Fruit fly (Drosophila melanogaster): ENCODE data around the gene dos.

dos gene

dm6 chr3L:2589911-2590763 is 923 bp downstream of the dos start:
- TF ChIP-seq Dll (optimal IDR thresholded peaks at IDR 0.05) = no peak
- no peak for TF ChIP-seq pan (optimal IDR thresholded peaks at IDR 0.05)
- TF ChIP-seq psq (optimal IDR thresholded peaks at IDR 0.05) = no peak
- no peak for TF ChIP-seq usp (GFP tag; optimal IDR thresholded peaks at IDR 0.05)
- TF ChIP-seq CG8478 (optimal IDR thresholded peaks at IDR 0.05) = no peak
- TF ChIP-seq EcR (GFP tag; optimal IDR thresholded peaks at IDR 0.05) = no peak

DNA sequence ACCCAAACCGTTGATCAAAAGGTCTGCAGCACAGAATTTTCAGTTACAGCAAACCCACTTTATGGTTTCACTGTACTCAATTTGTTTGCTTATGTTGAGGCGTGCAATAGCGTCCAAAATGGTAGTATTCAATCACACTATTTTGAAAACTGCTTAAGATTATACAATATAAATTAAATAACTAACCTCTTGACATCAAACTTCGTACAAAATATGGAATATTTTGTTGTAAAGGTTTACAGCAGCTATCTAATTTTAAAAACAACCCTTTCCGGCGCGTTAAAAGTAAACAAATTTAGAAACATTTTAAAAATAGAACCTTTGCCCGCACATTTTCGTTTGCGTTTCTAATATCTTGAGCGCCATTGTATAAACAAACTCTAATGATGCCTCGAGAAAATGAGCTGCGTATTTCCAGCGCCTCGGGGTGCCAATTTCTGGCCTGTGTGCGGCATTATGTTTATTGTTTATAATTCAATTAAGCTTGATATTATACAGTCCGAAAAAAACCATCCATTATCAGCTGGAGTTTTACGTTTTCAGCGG is 1.6 kb downstream of the dos start:
- no peak for TF ChIP-seq pan (optimal IDR thresholded peaks at IDR 0.05)
- TF ChIP-seq psq (optimal IDR thresholded peaks at IDR 0.05) = no peak
- no peak for TF ChIP-seq Dll (optimal IDR thresholded peaks at IDR 0.05)
- no peak for TF ChIP-seq EcR (GFP tag; optimal IDR thresholded peaks at IDR 0.05)
- no peak for TF ChIP-seq CG8478 (optimal IDR thresholded peaks at IDR 0.05)
- no peak for TF ChIP-seq usp (GFP tag; optimal IDR thresholded peaks at IDR 0.05)

DNA sequence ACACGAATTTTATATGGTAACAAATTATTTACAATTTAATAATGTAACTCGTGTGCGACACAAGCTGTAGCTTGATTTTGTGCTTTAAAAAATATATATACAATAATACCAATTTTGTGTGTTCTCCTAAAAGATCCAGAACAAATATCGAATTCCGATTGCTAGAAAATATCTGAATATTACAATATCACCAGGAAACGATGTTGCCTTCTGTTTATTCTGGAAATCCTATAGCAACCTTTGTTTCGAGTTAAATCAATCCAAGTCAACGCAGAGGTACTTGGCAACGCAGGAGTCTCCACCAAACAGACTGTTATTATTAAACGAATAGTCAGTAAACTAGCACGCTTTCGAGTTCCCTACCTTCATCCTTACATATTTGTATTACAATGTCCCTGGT is 6.3 kb downstream of the dos start, which contains the start of gene CG16984:
Gene CG16984 (plus strand): TSS at position 301 of the 400 bp plus-strand sequence.
- no peak for TF ChIP-seq Dll (optimal IDR thresholded peaks at IDR 0.05)
- no peak for TF ChIP-seq CG8478 (optimal IDR thresholded peaks at IDR 0.05)
- no peak for TF ChIP-seq psq (optimal IDR thresholded peaks at IDR 0.05)
- no peak for TF ChIP-seq usp (GFP tag; optimal IDR thresholded peaks at IDR 0.05)
- no peak for TF ChIP-seq pan (optimal IDR thresholded peaks at IDR 0.05)
- no peak for TF ChIP-seq EcR (GFP tag; optimal IDR thresholded peaks at IDR 0.05)

- TF ChIP-seq EcR (GFP tag; optimal IDR thresholded peaks at IDR 0.05) (no peak), psq (optimal IDR thresholded peaks at IDR 0.05) (no peak), usp (GFP tag; optimal IDR thresholded peaks at IDR 0.05) (no peak), pan (optimal IDR thresholded peaks at IDR 0.05) (no peak), Dll (optimal IDR thresholded peaks at IDR 0.05) (no peak), CG8478 (optimal IDR thresholded peaks at IDR 0.05) (no peak)
These were observed 10.1 kb downstream of the dos start, which contains the start of the genes CG16985 and CG12182 for dm6 chr3L:2599214-2599730. Gene CG16985, plus strand, starts transcription at chr3L:2599297. Gene CG12182, minus strand, starts transcription at chr3L:2599579.

- TF ChIP-seq CG8478 (optimal IDR thresholded peaks at IDR 0.05) (no peak), pan (optimal IDR thresholded peaks at IDR 0.05) (no peak), Dll (optimal IDR thresholded peaks at IDR 0.05) (no peak), EcR (GFP tag; optimal IDR thresholded peaks at IDR 0.05) (no peak), psq (optimal IDR thresholded peaks at IDR 0.05) (no peak), usp (GFP tag; optimal IDR thresholded peaks at IDR 0.05) (no peak)
These were observed 10.9 kb downstream of the dos start, which contains the start of gene CG16986 for dm6 chr3L:2600144-2600543. Gene CG16986, plus strand, starts transcription at chr3L:2600331.

DNA sequence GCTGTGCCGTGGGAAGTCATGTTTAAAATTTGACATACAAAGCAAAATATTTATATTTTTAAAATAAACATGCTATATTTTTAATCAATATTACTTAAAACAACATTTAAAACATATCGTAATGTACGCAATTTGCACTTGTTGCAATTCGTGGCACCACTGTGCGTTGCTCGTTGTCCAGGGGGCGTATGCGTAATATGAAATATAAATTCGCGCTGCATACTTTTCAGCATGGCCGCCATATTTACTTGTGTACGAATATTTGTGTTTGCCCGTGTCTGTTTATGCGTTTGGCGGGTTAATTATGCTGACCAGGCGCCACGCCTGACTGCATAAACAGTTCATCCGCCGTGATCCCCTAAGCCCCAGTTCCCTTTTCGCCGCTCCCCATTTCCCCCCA is 19.6 kb downstream of the dos start:
- TF ChIP-seq psq (optimal IDR thresholded peaks at IDR 0.05) = no peak
- no peak for TF ChIP-seq EcR (GFP tag; optimal IDR thresholded peaks at IDR 0.05)
- no peak for TF ChIP-seq CG8478 (optimal IDR thresholded peaks at IDR 0.05)
- TF ChIP-seq pan (optimal IDR thresholded peaks at IDR 0.05) = no peak
- no peak for TF ChIP-seq usp (GFP tag; optimal IDR thresholded peaks at IDR 0.05)
- TF ChIP-seq Dll (optimal IDR thresholded peaks at IDR 0.05) = no peak

DNA sequence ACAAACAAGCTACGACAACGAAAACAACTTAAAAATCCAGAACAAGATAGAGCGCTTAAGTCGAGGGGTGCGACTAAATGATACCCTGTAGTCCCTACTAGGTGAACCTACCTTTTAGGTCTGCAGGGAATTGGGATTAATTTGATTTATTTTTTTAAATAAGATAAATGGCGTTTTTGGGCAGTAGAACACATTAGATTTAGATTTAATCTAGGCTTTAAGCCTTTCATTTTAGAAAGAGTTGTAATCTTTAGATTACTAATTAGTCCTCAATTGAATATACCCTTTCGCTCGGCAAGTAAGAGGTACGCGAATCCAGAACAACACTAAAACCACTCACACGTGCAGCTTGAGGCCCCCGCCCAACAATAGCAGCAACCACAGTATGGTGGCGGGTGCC is 25.0 kb downstream of the dos start:
- no peak for TF ChIP-seq usp (GFP tag; optimal IDR thresholded peaks at IDR 0.05)
- TF ChIP-seq Dll (optimal IDR thresholded peaks at IDR 0.05) = no peak
- TF ChIP-seq pan (optimal IDR thresholded peaks at IDR 0.05) = no peak
- TF ChIP-seq EcR (GFP tag; optimal IDR thresholded peaks at IDR 0.05) = no peak
- no peak for TF ChIP-seq CG8478 (optimal IDR thresholded peaks at IDR 0.05)
- TF ChIP-seq psq (optimal IDR thresholded peaks at IDR 0.05) = no peak

dm6 chr3L:2629964-2630363 is 40.8 kb downstream of the dos start, which contains the start of gene Pxn:
Gene Pxn, minus strand, starts transcription at chr3L:2630064.
- TF ChIP-seq EcR (GFP tag; optimal IDR thresholded peaks at IDR 0.05) (no peak), psq (optimal IDR thresholded peaks at IDR 0.05) (no peak), CG8478 (optimal IDR thresholded peaks at IDR 0.05) (no peak), pan (optimal IDR thresholded peaks at IDR 0.05) (no peak), Dll (optimal IDR thresholded peaks at IDR 0.05) (no peak), usp (GFP tag; optimal IDR thresholded peaks at IDR 0.05) (no peak)

dm6 chr3L:2631406-2631805 is 42.2 kb downstream of the dos start, which contains the start of the genes CG42245 and MEP-1:
Gene CG42245, plus strand, starts transcription at chr3L:2631715.
Gene MEP-1, plus strand, starts transcription at chr3L:2631715.
- TF ChIP-seq Dll (optimal IDR thresholded peaks at IDR 0.05) (no peak), pan (optimal IDR thresholded peaks at IDR 0.05) (no peak), EcR (GFP tag; optimal IDR thresholded peaks at IDR 0.05) (no peak), CG8478 (optimal IDR thresholded peaks at IDR 0.05) (no peak), usp (GFP tag; optimal IDR thresholded peaks at IDR 0.05) (no peak), psq (optimal IDR thresholded peaks at IDR 0.05) (no peak)

dm6 chr3L:2632048-2632762 is 43.0 kb downstream of the dos start:
- TF ChIP-seq EcR (GFP tag; optimal IDR thresholded peaks at IDR 0.05) (no peak), Dll (optimal IDR thresholded peaks at IDR 0.05) (no peak)

DNA sequence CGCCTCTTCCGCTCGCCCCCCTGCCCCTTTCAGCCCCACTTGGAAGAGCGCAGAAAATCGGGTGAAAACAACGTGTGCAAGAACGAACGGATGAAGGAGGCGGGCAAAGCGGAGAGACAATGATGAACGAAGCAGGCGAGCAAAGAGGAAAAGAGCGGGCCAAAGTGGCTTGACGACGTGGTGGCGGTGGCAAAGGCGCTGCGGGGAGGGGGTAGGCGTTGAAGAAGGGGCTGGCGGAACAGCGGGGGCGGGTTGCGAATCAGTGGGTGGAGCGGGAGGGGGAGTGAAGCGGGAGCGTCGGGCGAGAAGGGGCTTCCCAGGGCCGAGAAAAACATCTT is 43.5 kb downstream of the dos start:
- TF ChIP-seq pan (optimal IDR thresholded peaks at IDR 0.05) (no peak), Dll (optimal IDR thresholded peaks at IDR 0.05) (peak; percentile 63), CG8478 (optimal IDR thresholded peaks at IDR 0.05) (no peak), EcR (GFP tag; optimal IDR thresholded peaks at IDR 0.05) (no peak), psq (optimal IDR thresholded peaks at IDR 0.05) (peak; percentile 67), usp (GFP tag; optimal IDR thresholded peaks at IDR 0.05) (no peak)
